Worm (Caenorhabditis elegans): ENCODE results near the gene B0462.5.

B0462.5 gene

DNA sequence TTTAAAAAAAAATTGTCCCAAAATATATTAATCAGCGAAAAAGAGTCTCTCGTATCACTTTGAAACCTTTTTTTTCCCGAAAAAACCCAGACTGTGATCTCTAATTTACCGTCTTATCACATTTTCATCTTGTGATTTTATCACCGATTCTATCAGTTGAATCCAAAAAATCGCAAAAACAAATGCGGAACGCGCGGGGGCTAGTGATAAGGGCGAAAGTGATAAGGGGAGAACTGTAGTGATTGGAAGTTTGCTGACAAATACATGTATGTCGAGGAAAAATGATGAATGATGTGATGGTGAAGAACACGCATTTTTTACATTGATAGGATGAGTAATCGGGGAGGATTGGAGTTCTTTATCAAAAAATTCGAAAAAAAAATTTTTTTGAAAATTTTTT lies 22.9 kb upstream of the B0462.5 start (continued):
- TF ChIP-seq vab-7 (GFP tag; IDR thresholded peaks at IDR 0.05) (no peak), ama-1 (optimal IDR thresholded peaks at IDR 0.05) (no peak), nhr-28 (tag; optimal IDR thresholded peaks at IDR 0.05) (peak; percentile 100), nhr-25 (tag; optimal IDR thresholded peaks at IDR 0.05; ENCODE audit: borderline replicate concordance, insufficient read depth) (no peak), lin-15B (tag; optimal IDR thresholded peaks at IDR 0.05) (no peak), ceh-20 (GFP tag; IDR thresholded peaks at IDR 0.05) (peak; percentile 76), tag-97 (GFP tag; IDR thresholded peaks at IDR 0.05) (no peak), hlh-11 (tag; optimal IDR thresholded peaks at IDR 0.05) (peak; percentile 97), nhr-11 (tag; optimal IDR thresholded peaks at IDR 0.05) (no peak), ceh-44 (GFP tag; IDR thresholded peaks at IDR 0.05) (no peak), ZK337.2 (GFP tag; IDR thresholded peaks at IDR 0.05) (no peak), gei-8 (GFP tag; optimal IDR thresholded peaks at IDR 0.05) (peak; percentile 39), cey-2 (tag; optimal IDR thresholded peaks at IDR 0.05; ENCODE audit: borderline replicate concordance, insufficient read depth) (peak; percentile 95), lin-29 (GFP tag; IDR thresholded peaks at IDR 0.05) (no peak), nhr-77 (tag; optimal IDR thresholded peaks at IDR 0.05) (peak; percentile 98), ceh-28 (tag; optimal IDR thresholded peaks at IDR 0.05) (no peak), hmg-1.1 (GFP tag; IDR thresholded peaks at IDR 0.05) (no peak), Y105C5A.15 (GFP tag; IDR thresholded peaks at IDR 0.05) (no peak), nhr-111 (GFP tag; optimal IDR thresholded peaks at IDR 0.05) (no peak), R02D3.7 (tag; optimal IDR thresholded peaks at IDR 0.05) (no peak), nhr-10 (tag; optimal IDR thresholded peaks at IDR 0.05) (peak; percentile 49), dmd-6 (GFP tag; IDR thresholded peaks at IDR 0.05) (peak; percentile 100), mdl-1 (tag; optimal IDR thresholded peaks at IDR 0.05) (peak in 1 of 2 experiments; percentile 75), lir-3 (tag; optimal IDR thresholded peaks at IDR 0.05) (no peak), nhr-102 (tag; optimal IDR thresholded peaks at IDR 0.05) (peak; percentile 94), D1046.2 (GFP tag; IDR thresholded peaks at IDR 0.05) (no peak), skn-1 (tag; optimal IDR thresholded peaks at IDR 0.05) (no peak), nhr-42 (GFP tag; IDR thresholded peaks at IDR 0.05) (no peak), jun-1 (tag; optimal IDR thresholded peaks at IDR 0.05) (peak; percentile 77), rbr-2 (tag; optimal IDR thresholded peaks at IDR 0.05) (no peak), mdt-29 (GFP tag; IDR thresholded peaks at IDR 0.05) (peak; percentile 56; the same call in 1 of the 2 replicates), zip-11 (GFP tag; IDR thresholded peaks at IDR 0.05) (no peak), fos-1 (tag; optimal IDR thresholded peaks at IDR 0.05) (peak; percentile 80), ces-1 (GFP tag; optimal IDR thresholded peaks at IDR 0.05) (no peak), lin-38 (GFP tag; IDR thresholded peaks at IDR 0.05) (no peak), dmd-9 (GFP tag; IDR thresholded peaks at IDR 0.05) (no peak), mes-2 (tag; optimal IDR thresholded peaks at IDR 0.05; ENCODE audit: poor library complexity, severe bottlenecking) (no peak), T26A8.4 (GFP tag; IDR thresholded peaks at IDR 0.05) (no peak), ztf-11 (tag; optimal IDR thresholded peaks at IDR 0.05) (no peak), spr-3 (GFP tag; optimal IDR thresholded peaks at IDR 0.05) (no peak), daf-19 (GFP tag; conservative IDR thresholded peaks at IDR 0.05) (no peak), unc-39 (tag; optimal IDR thresholded peaks at IDR 0.05) (no peak), zfp-3 (GFP tag; conservative IDR thresholded peaks at IDR 0.05) (no peak), ZK546.5 (tag; optimal IDR thresholded peaks at IDR 0.05) (no peak), nhr-76 (tag; optimal IDR thresholded peaks at IDR 0.05) (peak; percentile 13), tra-1 (GFP tag; IDR thresholded peaks at IDR 0.05) (peak; percentile 99), F49E8.2 (tag; optimal IDR thresholded peaks at IDR 0.05; ENCODE audit: borderline replicate concordance) (no peak), F10B5.3 (tag; optimal IDR thresholded peaks at IDR 0.05) (no peak), nhr-237 (tag; optimal IDR thresholded peaks at IDR 0.05) (no peak), pha-4 (GFP tag; IDR thresholded peaks at IDR 0.05) (peak; percentile 57; the same call in 1 of the 2 replicates), pha-4 (tag; optimal IDR thresholded peaks at IDR 0.05) (no peak), fkh-10 (GFP tag; optimal IDR thresholded peaks at IDR 0.05) (no peak), Y48G9A.11 (GFP tag; IDR thresholded peaks at IDR 0.05) (no peak)

Measured in whole organism, L4 larva.